Worm (Caenorhabditis elegans) whole organism, late embryonic: ENCODE results near the gene Y45F3A.8.

Experiments used
- C08G9.2 ChIP-seq: sonication (generic microtip); optimal IDR thresholded peaks from 2 replicates; lab custom pipeline; 2016; ENCODE audit warnings: mild to moderate bottlenecking, missing genetic modification characterization, moderate library complexity, missing compliant biosample characterization
- ama-1 ChIP-seq: fragments of 150-350 bp; optimal IDR thresholded peaks from 2 replicates; lab custom pipeline; 2014

- TF ChIP-seq C08G9.2 (tag; lab: Kevin White, UChicago) (no peak), ama-1 (lab: Kevin White, UChicago) (no peak)
Observed at ce11 chrIII:10600894-10601293, 8.3 kb upstream of the Y45F3A.8 start.
